Fruit fly (Drosophila melanogaster) whole organism, pupa: ENCODE data around the gene CG6244.

Experiments used
- CG10348 ChIP-seq: fragments of 200-800 bp; sonication (Bioruptor generic); IDR thresholded peaks from 2 replicates; pipeline ENCODE4 v1.3.6; 2022; ENCODE audit warnings: missing biosample characterization, missing genetic modification characterization
- CG12605 ChIP-seq: fragments of 200-800 bp; sonication (Bioruptor generic); IDR thresholded peaks from 2 replicates; pipeline ENCODE4 v1.3.6; 2022; ENCODE audit warnings: missing biosample characterization, missing genetic modification characterization
- CG13204 ChIP-seq: fragments of 200-800 bp; sonication (Bioruptor generic); optimal IDR thresholded peaks from 2 replicates; lab custom pipeline; 2018; ENCODE audit warnings: missing biosample characterization, mild to moderate bottlenecking, missing genetic modification characterization, moderate library complexity
- CG14655 ChIP-seq: fragments of 200-800 bp; sonication (Bioruptor generic); optimal IDR thresholded peaks from 3 replicates; lab custom pipeline; 2017; ENCODE audit warnings: mild to moderate bottlenecking, missing biosample characterization, missing genetic modification reagents, missing genetic modification characterization
- CG15710 ChIP-seq: fragments of 200-800 bp; sonication (Bioruptor generic); optimal IDR thresholded peaks from 2 replicates; lab custom pipeline; 2018; ENCODE audit warnings: missing biosample characterization, mild to moderate bottlenecking, missing genetic modification characterization, moderate library complexity
- CG17806 ChIP-seq: fragments of 200-800 bp; sonication (Bioruptor generic); optimal IDR thresholded peaks from 2 replicates; lab custom pipeline; 2018; ENCODE audit warnings: missing biosample characterization, mild to moderate bottlenecking, missing genetic modification characterization, moderate library complexity
- CG32121 ChIP-seq: fragments of 200-800 bp; sonication (Bioruptor generic); IDR thresholded peaks from 2 replicates; pipeline ENCODE4 v1.3.6; 2022; ENCODE audit warnings: missing biosample characterization, missing genetic modification characterization
- CG34367 ChIP-seq: fragments of 200-800 bp; sonication (Bioruptor generic); optimal IDR thresholded peaks from 2 replicates; lab custom pipeline; 2018; ENCODE audit warnings: missing biosample characterization, mild to moderate bottlenecking, missing genetic modification characterization
- CG4496 ChIP-seq: fragments of 200-800 bp; sonication (Bioruptor generic); IDR thresholded peaks from 3 replicates; pipeline ENCODE4 v1.3.6; 2022; ENCODE audit warnings: missing biosample characterization, missing genetic modification characterization
- CG8159 ChIP-seq: fragments of 200-800 bp; sonication (Bioruptor generic); optimal IDR thresholded peaks from 3 replicates; lab custom pipeline; 2018; ENCODE audit warnings: missing biosample characterization, mild to moderate bottlenecking, missing genetic modification characterization, moderate library complexity
- CG8301 ChIP-seq: fragments of 200-800 bp; sonication (Bioruptor generic); optimal IDR thresholded peaks from 2 replicates; lab custom pipeline; 2018; ENCODE audit warnings: missing biosample characterization, mild to moderate bottlenecking, missing genetic modification characterization
- CG9948 ChIP-seq: fragments of 200-800 bp; sonication (Bioruptor generic); optimal IDR thresholded peaks from 2 replicates; lab custom pipeline; 2018; ENCODE audit warnings: missing biosample characterization, mild to moderate bottlenecking, missing genetic modification characterization, moderate library complexity
- D1 ChIP-seq: fragments of 200-800 bp; sonication (Bioruptor generic); optimal IDR thresholded peaks from 2 replicates; lab custom pipeline; 2018; ENCODE audit warnings: missing biosample characterization, mild to moderate bottlenecking, missing genetic modification characterization, moderate library complexity
- EcR ChIP-seq: fragments of 200-800 bp; sonication (Bioruptor generic); optimal IDR thresholded peaks from 3 replicates; lab custom pipeline; 2019; ENCODE audit warnings: missing biosample characterization, missing genetic modification characterization, mild to moderate bottlenecking, moderate library complexity, missing genetic modification reagents
- Ets98B ChIP-seq: fragments of 200-800 bp; sonication (Bioruptor generic); IDR thresholded peaks from 2 replicates; pipeline ENCODE4 v1.3.6; 2022; ENCODE audit warnings: missing biosample characterization, missing genetic modification characterization
- Pif1A ChIP-seq: fragments of 200-800 bp; sonication (Bioruptor generic); optimal IDR thresholded peaks from 3 replicates; lab custom pipeline; 2016; ENCODE audit warnings: missing biosample characterization, missing genetic modification characterization
- Pif1B ChIP-seq: fragments of 200-800 bp; sonication (Bioruptor generic); optimal IDR thresholded peaks from 3 replicates; lab custom pipeline; 2016; ENCODE audit warnings: missing biosample characterization, missing genetic modification characterization
- Snoo ChIP-seq: fragments of 200-800 bp; sonication (Bioruptor generic); optimal IDR thresholded peaks from 3 replicates; lab custom pipeline; 2017; ENCODE audit warnings: missing biosample characterization, mild to moderate bottlenecking, missing genetic modification characterization, inconsistent platforms
- fd96Ca ChIP-seq: fragments of 200-800 bp; sonication (Bioruptor generic); IDR thresholded peaks from 3 replicates; pipeline ENCODE4 v1.3.6; 2022; ENCODE audit warnings: missing biosample characterization, missing genetic modification characterization
- gl ChIP-seq: fragments of 200-800 bp; sonication (Bioruptor generic); optimal IDR thresholded peaks from 2 replicates; lab custom pipeline; 2018; ENCODE audit warnings: missing biosample characterization, mild to moderate bottlenecking, missing genetic modification characterization
- rn ChIP-seq: fragments of 200-800 bp; sonication (Bioruptor generic); IDR thresholded peaks from 2 replicates; pipeline ENCODE4 v1.3.6; 2022; ENCODE audit warnings: missing biosample characterization, missing genetic modification characterization

CG6244 gene

dm6 chr3L:15808022-15808421 lies at the start of gene CG6244:
Gene CG6244, plus strand, starts transcription at chr3L:15808322.
- TF ChIP-seq Pif1B (GFP tag; lab: Kevin White, UChicago): no peak
- TF ChIP-seq CG10348 (GFP tag; lab: Robert Waterston, UW): no peak
- TF ChIP-seq Snoo (tag; lab: Kevin White, UChicago): no peak
- no peak for TF ChIP-seq CG12605 (GFP tag; lab: Robert Waterston, UW)

dm6 chr3L:15758668-15759067 lies 49.5 kb upstream of the CG6244 start:
- TF ChIP-seq CG10348 (GFP tag; lab: Robert Waterston, UW) (no peak), CG15710 (no peak), EcR (GFP tag; lab: Kevin White, UChicago) (no peak), D1 (tag; lab: Kevin White, UChicago) (no peak), CG17806 (tag; lab: Kevin White, UChicago) (no peak), CG9948 (no peak), rn (GFP tag; lab: Robert Waterston, UW) (no peak), gl (tag; lab: Kevin White, UChicago) (no peak), Snoo (tag; lab: Kevin White, UChicago) (no peak), CG32121 (no peak), CG8159 (tag; lab: Kevin White, UChicago) (no peak), Pif1A (no peak)

dm6 chr3L:15760467-15760866 lies 47.7 kb upstream of the CG6244 start:
- no peak for TF ChIP-seq CG17806 (tag; lab: Kevin White, UChicago)
- TF ChIP-seq D1 (tag; lab: Kevin White, UChicago): no peak
- TF ChIP-seq fd96Ca (GFP tag; lab: Robert Waterston, UW): no peak
- TF ChIP-seq CG13204 (GFP tag; lab: Kevin White, UChicago): no peak
- TF ChIP-seq gl (tag; lab: Kevin White, UChicago): no peak
- no peak for TF ChIP-seq rn (GFP tag; lab: Robert Waterston, UW)
- TF ChIP-seq CG12605 (GFP tag; lab: Robert Waterston, UW): no peak
- TF ChIP-seq, all 21 proteins: peak for 0

dm6 chr3L:15761918-15762317 lies 46.2 kb upstream of the CG6244 start:
- TF ChIP-seq Snoo (tag; lab: Kevin White, UChicago) (peak; percentile 8), CG8159 (tag; lab: Kevin White, UChicago) (peak; percentile 29), CG12605 (GFP tag; lab: Robert Waterston, UW) (no peak), Pif1A (no peak), fd96Ca (GFP tag; lab: Robert Waterston, UW) (no peak)

- TF ChIP-seq CG9948: peak; percentile 80
- TF ChIP-seq gl (tag; lab: Kevin White, UChicago): no peak
- TF ChIP-seq Ets98B (GFP tag; lab: Robert Waterston, UW): no peak
- TF ChIP-seq rn (GFP tag; lab: Robert Waterston, UW): no peak
- peak; percentile 52 for TF ChIP-seq CG34367
- peak; percentile 69 for TF ChIP-seq CG17806 (tag; lab: Kevin White, UChicago)
- no peak for TF ChIP-seq D1 (tag; lab: Kevin White, UChicago)
- peak; percentile 59 for TF ChIP-seq CG8301
- TF ChIP-seq CG14655 (GFP tag; lab: Kevin White, UChicago): peak; percentile 85
- no peak for TF ChIP-seq CG10348 (GFP tag; lab: Robert Waterston, UW)
- peak; percentile 64 for TF ChIP-seq Pif1A
- peak; percentile 41 for TF ChIP-seq EcR (GFP tag; lab: Kevin White, UChicago)
- TF ChIP-seq Snoo (tag; lab: Kevin White, UChicago): peak; percentile 44
- TF ChIP-seq CG13204 (GFP tag; lab: Kevin White, UChicago): peak; percentile 38
- no peak for TF ChIP-seq fd96Ca (GFP tag; lab: Robert Waterston, UW)
- no peak for TF ChIP-seq CG12605 (GFP tag; lab: Robert Waterston, UW)
- TF ChIP-seq CG32121: no peak
- peak; percentile 92 for TF ChIP-seq CG8159 (tag; lab: Kevin White, UChicago)
- TF ChIP-seq CG15710: peak; percentile 78
- TF ChIP-seq Pif1B (GFP tag; lab: Kevin White, UChicago): peak; percentile 55
- TF ChIP-seq CG4496 (GFP tag; lab: Robert Waterston, UW): 0 out of 3 replicates have a peak, but pooled peaks have one; percentile 50
These were observed 45.5 kb upstream of the CG6244 start for dm6 chr3L:15762449-15763189.

dm6 chr3L:15763190-15763576 lies 44.9 kb upstream of the CG6244 start:
- TF ChIP-seq CG13204 (GFP tag; lab: Kevin White, UChicago) (peak; percentile 42), CG8301 (no peak), EcR (GFP tag; lab: Kevin White, UChicago) (peak; percentile 17)

- TF ChIP-seq Pif1B (GFP tag; lab: Kevin White, UChicago) (no peak), CG10348 (GFP tag; lab: Robert Waterston, UW) (no peak), gl (tag; lab: Kevin White, UChicago) (no peak), CG17806 (tag; lab: Kevin White, UChicago) (peak; percentile 1), CG13204 (GFP tag; lab: Kevin White, UChicago) (no peak), CG15710 (no peak), CG32121 (no peak), CG14655 (GFP tag; lab: Kevin White, UChicago) (peak; percentile 27)
These were observed 39.2 kb upstream of the CG6244 start for dm6 chr3L:15768947-15769389.
